In genomic region chr2L:10009800-10010658, dm6 we compare ENCODE assay signal across 4 fruit fly cellular contexts.
TF ChIP-seq lines count a peak whose summit lies in the region.

No protein-coding gene starts in this region.

TF ChIP-seq in whole organism, adult, 20 proteins besides CTCF, POLR2A, EP300 and RAD21 (continued from another document):
- TF ChIP-seq Clk (GFP tag; optimal IDR thresholded peaks at IDR 0.05; lab: Kevin White, UChicago) (peak; percentile 98), CG1620 (GFP tag; optimal IDR thresholded peaks at IDR 0.05; lab: Kevin White, UChicago) (peak; percentile 98)

TF ChIP-seq in whole organism, embryonic, 481 proteins besides CTCF, POLR2A, EP300 and RAD21 (continued from another document and continues in another):
- TF ChIP-seq CG6683 (GFP tag; optimal IDR thresholded peaks at IDR 0.05; lab: Kevin White, UChicago) (peak; percentile 90), NFAT (GFP tag; IDR thresholded peaks at IDR 0.05; lab: Robert Waterston, UW) (peak; percentile 98), CG6813 (GFP tag; optimal IDR thresholded peaks at IDR 0.05; lab: Kevin White, UChicago) (peak; percentile 97), Hmx (GFP tag; optimal IDR thresholded peaks at IDR 0.05; lab: Kevin White, UChicago) (peak; percentile 94), CG18011 (GFP tag; optimal IDR thresholded peaks at IDR 0.05; lab: Kevin White, UChicago) (peak; percentile 86), CG14667 (GFP tag; IDR thresholded peaks at IDR 0.05; lab: Robert Waterston, UW) (peak; percentile 95), CG30403 (GFP tag; optimal IDR thresholded peaks at IDR 0.05; lab: Kevin White, UChicago) (peak; percentile 98), onecut (GFP tag; IDR thresholded peaks at IDR 0.05; lab: Robert Waterston, UW) (peak; percentile 95), bsh (GFP tag; optimal IDR thresholded peaks at IDR 0.05; lab: Kevin White, UChicago) (peak; percentile 97), eyg (GFP tag; optimal IDR thresholded peaks at IDR 0.05; lab: Kevin White, UChicago) (peak; percentile 94), ERR (GFP tag; optimal IDR thresholded peaks at IDR 0.05; lab: Kevin White, UChicago) (peak; percentile 97), CG2678 (tag; optimal IDR thresholded peaks at IDR 0.05; lab: Kevin White, UChicago) (peak; percentile 97), Hr78 (GFP tag; optimal IDR thresholded peaks at IDR 0.05; lab: Kevin White, UChicago) (no peak), Rx (GFP tag; IDR thresholded peaks at IDR 0.05; lab: Robert Waterston, UW) (peak; percentile 97), ind (GFP tag; optimal IDR thresholded peaks at IDR 0.05; lab: Kevin White, UChicago) (peak; percentile 98), klu (GFP tag; IDR thresholded peaks at IDR 0.05; lab: Robert Waterston, UW) (peak; percentile 90), Bgb (GFP tag; IDR thresholded peaks at IDR 0.05; lab: Robert Waterston, UW; ENCODE audit: partially characterized antibody) (no peak; the same call in 1 of the 2 replicates), zfh1 (GFP tag; IDR thresholded peaks at IDR 0.05; lab: Robert Waterston, UW) (peak; percentile 98), abd-A (tag; optimal IDR thresholded peaks at IDR 0.05; lab: Kevin White, UChicago) (no peak), z (GFP tag; IDR thresholded peaks at IDR 0.05; lab: Robert Waterston, UW) (peak; percentile 74; the same call in 2 of the 3 replicates), CG34376 (GFP tag; optimal IDR thresholded peaks at IDR 0.05; lab: Kevin White, UChicago) (peak; percentile 96), slbo (GFP tag; IDR thresholded peaks at IDR 0.05; lab: Robert Waterston, UW) (peak; percentile 99), ewg (GFP tag; optimal IDR thresholded peaks at IDR 0.05; lab: Kevin White, UChicago) (peak; percentile 91), Sox102F (GFP tag; optimal IDR thresholded peaks at IDR 0.05; lab: Kevin White, UChicago) (peak; percentile 96), CG10274 (GFP tag; optimal IDR thresholded peaks at IDR 0.05; lab: Kevin White, UChicago) (peak; percentile 90), phol (tag; optimal IDR thresholded peaks at IDR 0.05; lab: Kevin White, UChicago) (peak; percentile 90), CG17328 (GFP tag; IDR thresholded peaks at IDR 0.05; lab: Robert Waterston, UW) (peak; percentile 96), dpn (GFP tag; optimal IDR thresholded peaks at IDR 0.05; lab: Kevin White, UChicago) (peak; percentile 98 to 99), CG3838 (GFP tag; optimal IDR thresholded peaks at IDR 0.05; lab: Kevin White, UChicago) (peak; percentile 89), Opbp (GFP tag; IDR thresholded peaks at IDR 0.05; lab: Robert Waterston, UW; ENCODE audit: partially characterized antibody) (no peak), Blimp-1 (GFP tag; optimal IDR thresholded peaks at IDR 0.05; lab: Kevin White, UChicago) (peak; percentile 93), gce (GFP tag; IDR thresholded peaks at IDR 0.05; lab: Robert Waterston, UW) (peak; percentile 95), pan (optimal IDR thresholded peaks at IDR 0.05; lab: Kevin White, UChicago) (no peak), pan (GFP tag; optimal IDR thresholded peaks at IDR 0.05 in 1 of 2, IDR thresholded peaks at IDR 0.05 in 1 of 2) (peak in 1 of 2 experiments; percentile 98), Abd-B (GFP tag; optimal IDR thresholded peaks at IDR 0.05; lab: Kevin White, UChicago) (peak; percentile 95), Sry-β (GFP tag; optimal IDR thresholded peaks at IDR 0.05; lab: Kevin White, UChicago) (peak; percentile 44), Antp (GFP tag; optimal IDR thresholded peaks at IDR 0.05; lab: Kevin White, UChicago) (peak; percentile 99), Max (GFP tag; optimal IDR thresholded peaks at IDR 0.05; lab: Kevin White, UChicago) (peak; percentile 90), pita (GFP tag; optimal IDR thresholded peaks at IDR 0.05; lab: Kevin White, UChicago) (no peak), CG13624 (GFP tag; optimal IDR thresholded peaks at IDR 0.05; lab: Kevin White, UChicago) (peak; percentile 99), Hr51 (GFP tag; optimal IDR thresholded peaks at IDR 0.05; lab: Kevin White, UChicago) (peak; percentile 96 to 97), CG9609 (GFP tag; optimal IDR thresholded peaks at IDR 0.05; lab: Kevin White, UChicago) (peak; percentile 98)

TF ChIP-seq in whole organism, prepupa, 60 proteins besides CTCF, POLR2A, EP300 and RAD21 (continued from another document):
- TF ChIP-seq spab (GFP tag; optimal IDR thresholded peaks at IDR 0.05; lab: Kevin White, UChicago) (peak; percentile 99), Eip75B (GFP tag; optimal IDR thresholded peaks at IDR 0.05; lab: Kevin White, UChicago) (peak; percentile 100), Hr39 (GFP tag; optimal IDR thresholded peaks at IDR 0.05; lab: Kevin White, UChicago) (peak; percentile 100), CG34406 (GFP tag; optimal IDR thresholded peaks at IDR 0.05; lab: Kevin White, UChicago) (peak; percentile 99), Eip93F (GFP tag; optimal IDR thresholded peaks at IDR 0.05; lab: Kevin White, UChicago) (peak; percentile 97), CG9139 (GFP tag; optimal IDR thresholded peaks at IDR 0.05; lab: Kevin White, UChicago) (peak; percentile 98), CG8119 (GFP tag; IDR thresholded peaks at IDR 0.05; lab: Robert Waterston, UW) (peak; percentile 98), eg (GFP tag; IDR thresholded peaks at IDR 0.05; lab: Robert Waterston, UW) (peak; percentile 99), esn (GFP tag; optimal IDR thresholded peaks at IDR 0.05; lab: Kevin White, UChicago) (peak; percentile 100), Lpt (GFP tag; optimal IDR thresholded peaks at IDR 0.05; lab: Kevin White, UChicago) (peak; percentile 99), CG32006 (GFP tag; optimal IDR thresholded peaks at IDR 0.05; lab: Kevin White, UChicago) (peak; percentile 99), CG6276 (GFP tag; optimal IDR thresholded peaks at IDR 0.05; lab: Kevin White, UChicago) (peak; percentile 97), CG3919 (GFP tag; optimal IDR thresholded peaks at IDR 0.05; lab: Kevin White, UChicago) (peak; percentile 100), Gug (GFP tag; IDR thresholded peaks at IDR 0.05; lab: Robert Waterston, UW) (peak; percentile 99), CG4318 (GFP tag; optimal IDR thresholded peaks at IDR 0.05; lab: Kevin White, UChicago) (peak; percentile 98), CG11902 (GFP tag; optimal IDR thresholded peaks at IDR 0.05; lab: Kevin White, UChicago) (peak; percentile 99), ss (GFP tag; optimal IDR thresholded peaks at IDR 0.05; lab: Kevin White, UChicago) (peak; percentile 98 to 99), Eip78C (GFP tag; lab: Kevin White, UChicago) (peak; percentile 100), Sox14 (GFP tag; optimal IDR thresholded peaks at IDR 0.05; lab: Kevin White, UChicago) (peak; percentile 100), pdm3 (GFP tag; optimal IDR thresholded peaks at IDR 0.05; lab: Kevin White, UChicago) (peak; percentile 99), topi (GFP tag; optimal IDR thresholded peaks at IDR 0.05; lab: Kevin White, UChicago) (peak; percentile 99), vri (GFP tag; optimal IDR thresholded peaks at IDR 0.05; lab: Kevin White, UChicago) (peak; percentile 99), fd59A (GFP tag; optimal IDR thresholded peaks at IDR 0.05; lab: Kevin White, UChicago) (peak; percentile 99), CG8319 (GFP tag; optimal IDR thresholded peaks at IDR 0.05; lab: Kevin White, UChicago) (peak; percentile 99), CG11294 (GFP tag; IDR thresholded peaks at IDR 0.05; lab: Robert Waterston, UW) (peak; percentile 99), dsx (GFP tag; optimal IDR thresholded peaks at IDR 0.05; lab: Kevin White, UChicago; ENCODE audit: poor library complexity, severe bottlenecking) (peak; percentile 98), acj6 (GFP tag; optimal IDR thresholded peaks at IDR 0.05; lab: Kevin White, UChicago) (peak; percentile 100), Ets96B (tag; optimal IDR thresholded peaks at IDR 0.05; lab: Kevin White, UChicago) (peak; percentile 99), svp (GFP tag; lab: Kevin White, UChicago) (peak; percentile 100), Sox15 (GFP tag; optimal IDR thresholded peaks at IDR 0.05; lab: Kevin White, UChicago) (peak; percentile 99), Hr4 (GFP tag; optimal IDR thresholded peaks at IDR 0.05; lab: Kevin White, UChicago) (peak; percentile 99), CG31627 (GFP tag; optimal IDR thresholded peaks at IDR 0.05; lab: Kevin White, UChicago) (peak; percentile 100), CG10669 (GFP tag; optimal IDR thresholded peaks at IDR 0.05; lab: Kevin White, UChicago) (peak; percentile 99), dac (GFP tag; optimal IDR thresholded peaks at IDR 0.05; lab: Kevin White, UChicago) (peak; percentile 98), cyc (GFP tag; optimal IDR thresholded peaks at IDR 0.05; lab: Kevin White, UChicago) (peak; percentile 100), CG11762 (GFP tag; optimal IDR thresholded peaks at IDR 0.05; lab: Kevin White, UChicago; ENCODE audit: insufficient read depth) (peak; percentile 99), Blimp-1 (GFP tag; optimal IDR thresholded peaks at IDR 0.05; lab: Kevin White, UChicago) (peak; percentile 96), CG8632 (GFP tag; optimal IDR thresholded peaks at IDR 0.05; lab: Kevin White, UChicago) (peak; percentile 99), CG7368 (GFP tag; optimal IDR thresholded peaks at IDR 0.05; lab: Kevin White, UChicago) (peak; percentile 100), CG1621 (tag; optimal IDR thresholded peaks at IDR 0.05; lab: Kevin White, UChicago) (peak; percentile 99), CG10631 (GFP tag; optimal IDR thresholded peaks at IDR 0.05; lab: Kevin White, UChicago) (peak; percentile 99)

TF ChIP-seq in whole organism, wandering third instar larva, 38 proteins besides CTCF, POLR2A, EP300 and RAD21 (continued from another document):
- peak; percentile 100 for TF ChIP-seq ey (GFP tag; optimal IDR thresholded peaks at IDR 0.05; lab: Kevin White, UChicago)
- TF ChIP-seq Hr78 (GFP tag; optimal IDR thresholded peaks at IDR 0.05; lab: Kevin White, UChicago) = no peak
- TF ChIP-seq Dfd (GFP tag; optimal IDR thresholded peaks at IDR 0.05; lab: Kevin White, UChicago) = peak; percentile 84
- TF ChIP-seq pan (optimal IDR thresholded peaks at IDR 0.05; lab: Kevin White, UChicago) = no peak
- peak; percentile 98 for TF ChIP-seq dmrt93B (GFP tag; optimal IDR thresholded peaks at IDR 0.05; lab: Kevin White, UChicago)
- peak; percentile 98 for TF ChIP-seq Jra (GFP tag; optimal IDR thresholded peaks at IDR 0.05; lab: Kevin White, UChicago)
- peak; percentile 81 for TF ChIP-seq CrebA (GFP tag; optimal IDR thresholded peaks at IDR 0.05; lab: Kevin White, UChicago; ENCODE audit: borderline replicate concordance)
- TF ChIP-seq Dif (GFP tag; optimal IDR thresholded peaks at IDR 0.05; lab: Kevin White, UChicago; ENCODE audit: partially characterized antibody) = peak; percentile 26
- peak; percentile 98 for TF ChIP-seq psq (GFP tag; optimal IDR thresholded peaks at IDR 0.05; lab: Kevin White, UChicago)
- no peak for TF ChIP-seq Abd-B (GFP tag; optimal IDR thresholded peaks at IDR 0.05; lab: Kevin White, UChicago)
- TF ChIP-seq foxo (GFP tag; optimal IDR thresholded peaks at IDR 0.05; lab: Kevin White, UChicago) = peak; percentile 97 to 100
- TF ChIP-seq woc (GFP tag; optimal IDR thresholded peaks at IDR 0.05; lab: Kevin White, UChicago) = peak; percentile 97
- TF ChIP-seq rgr (GFP tag; optimal IDR thresholded peaks at IDR 0.05; lab: Kevin White, UChicago) = peak; percentile 99
- peak; percentile 96 for TF ChIP-seq dsf (GFP tag; optimal IDR thresholded peaks at IDR 0.05; lab: Kevin White, UChicago; ENCODE audit: borderline replicate concordance)
- peak; percentile 95 for TF ChIP-seq jim (GFP tag; optimal IDR thresholded peaks at IDR 0.05; lab: Kevin White, UChicago)
- peak; percentile 98 for TF ChIP-seq GATAd (GFP tag; optimal IDR thresholded peaks at IDR 0.05; lab: Kevin White, UChicago)
